Fruit fly (Drosophila melanogaster) whole organism, prepupa: ENCODE data around the gene Ptpa.
A peak's percentile ranks its signal among the peaks of the same experiment; 100 is the strongest.

Experiments used
- Blimp-1 ChIP-seq: fragments of 200-800 bp; sonication (Bioruptor generic); optimal IDR thresholded peaks from 3 replicates; lab custom pipeline; 2017; ENCODE audit warnings: missing biosample characterization, missing genetic modification characterization, mild to moderate bottlenecking, moderate library complexity, missing genetic modification reagents
- CG11294 ChIP-seq: fragments of 200-800 bp; sonication (Bioruptor generic); IDR thresholded peaks from 2 replicates; pipeline ENCODE4 v1.3.6; 2022; ENCODE audit warnings: missing biosample characterization, missing genetic modification characterization
- CG15336 ChIP-seq: fragments of 200-800 bp; sonication (Bioruptor generic); IDR thresholded peaks from 2 replicates; pipeline ENCODE4 v1.3.6; 2022; ENCODE audit warnings: missing biosample characterization, missing genetic modification characterization
- CG3032 ChIP-seq: fragments of 200-800 bp; optimal IDR thresholded peaks from 2 replicates; lab custom pipeline; 2019; ENCODE audit warnings: missing biosample characterization, mild to moderate bottlenecking, missing genetic modification characterization, moderate library complexity
- CG31627 ChIP-seq: fragments of 200-800 bp; sonication (Bioruptor generic); optimal IDR thresholded peaks from 3 replicates; lab custom pipeline; 2016; ENCODE audit warnings: missing biosample characterization, missing genetic modification characterization
- CG32006 ChIP-seq: fragments of 200-800 bp; sonication (Bioruptor generic); optimal IDR thresholded peaks from 3 replicates; lab custom pipeline; 2017; ENCODE audit warnings: missing biosample characterization, mild to moderate bottlenecking, missing genetic modification characterization
- CG34406 ChIP-seq: fragments of 200-800 bp; sonication (Bioruptor generic); optimal IDR thresholded peaks from 3 replicates; lab custom pipeline; 2016; ENCODE audit warnings: missing biosample characterization, missing genetic modification characterization
- CG4318 ChIP-seq: fragments of 200-800 bp; sonication (Bioruptor generic); optimal IDR thresholded peaks from 3 replicates; lab custom pipeline; 2017; ENCODE audit warnings: missing biosample characterization, mild to moderate bottlenecking, missing genetic modification characterization
- CG6163 ChIP-seq: fragments of 200-800 bp; sonication (Bioruptor generic); IDR thresholded peaks from 3 replicates; pipeline ENCODE4 v1.3.6; 2022; ENCODE audit warnings: missing biosample characterization, missing genetic modification characterization
- CG6276 ChIP-seq: fragments of 200-800 bp; sonication (Bioruptor generic); optimal IDR thresholded peaks from 2 replicates; lab custom pipeline; 2017; ENCODE audit warnings: missing biosample characterization, mild to moderate bottlenecking, missing genetic modification characterization
- CG6792 ChIP-seq: fragments of 200-800 bp; sonication (Bioruptor generic); optimal IDR thresholded peaks from 3 replicates; lab custom pipeline; 2016; ENCODE audit warnings: missing biosample characterization, missing genetic modification characterization
- CG8119 ChIP-seq: fragments of 200-800 bp; sonication (Bioruptor generic); IDR thresholded peaks from 3 replicates; pipeline ENCODE4 v1.3.6; 2022; ENCODE audit warnings: missing biosample characterization, missing genetic modification characterization
- Eip93F ChIP-seq: fragments of 200-800 bp; sonication (Bioruptor generic); optimal IDR thresholded peaks from 2 replicates; lab custom pipeline; 2016; ENCODE audit warnings: missing biosample characterization, mild to moderate bottlenecking, missing genetic modification characterization
- Ets96B ChIP-seq: fragments of 200-800 bp; optimal IDR thresholded peaks from 2 replicates; lab custom pipeline; 2019; ENCODE audit warnings: missing biosample characterization, mild to moderate bottlenecking, missing genetic modification characterization, moderate library complexity
- Hr39 ChIP-seq: fragments of 200-800 bp; sonication (Bioruptor generic); optimal IDR thresholded peaks from 2 replicates; lab custom pipeline; 2016; ENCODE audit warnings: missing biosample characterization, missing genetic modification characterization
- Hr4 ChIP-seq: fragments of 200-800 bp; sonication (Bioruptor generic); optimal IDR thresholded peaks from 3 replicates; lab custom pipeline; 2016; ENCODE audit warnings: missing biosample characterization, missing genetic modification characterization
- Met ChIP-seq: fragments of 200-800 bp; sonication (Bioruptor generic); optimal IDR thresholded peaks from 3 replicates; lab custom pipeline; 2016; ENCODE audit warnings: missing biosample characterization, missing genetic modification characterization
- OdsH ChIP-seq: fragments of 200-800 bp; sonication (Bioruptor generic); optimal IDR thresholded peaks from 3 replicates; lab custom pipeline; 2016; ENCODE audit warnings: missing biosample characterization, missing genetic modification characterization
- Sox102F ChIP-seq: fragments of 200-800 bp; sonication (Bioruptor generic); optimal IDR thresholded peaks from 2 replicates; lab custom pipeline; 2016; ENCODE audit warnings: missing biosample characterization, mild to moderate bottlenecking, missing genetic modification characterization
- Sox15 ChIP-seq: fragments of 200-800 bp; sonication (Bioruptor generic); optimal IDR thresholded peaks from 3 replicates; lab custom pipeline; 2016; ENCODE audit warnings: missing biosample characterization, missing genetic modification characterization
- acj6 ChIP-seq: fragments of 200-800 bp; sonication (Bioruptor generic); optimal IDR thresholded peaks from 3 replicates; lab custom pipeline; 2016; ENCODE audit warnings: missing biosample characterization, missing genetic modification characterization
- cyc ChIP-seq: fragments of 200-800 bp; sonication (Bioruptor generic); optimal IDR thresholded peaks from 3 replicates; lab custom pipeline; 2016; ENCODE audit warnings: missing biosample characterization, missing genetic modification characterization
- dsx ChIP-seq: fragments of 200-800 bp; optimal IDR thresholded peaks from 3 replicates; lab custom pipeline; 2019; ENCODE audit warnings: missing biosample characterization, mild to moderate bottlenecking, missing genetic modification characterization, moderate library complexity; ENCODE audit not compliant: poor library complexity, severe bottlenecking
- eg ChIP-seq: fragments of 200-800 bp; sonication (Bioruptor generic); IDR thresholded peaks from 3 replicates; pipeline ENCODE4 v1.3.6; 2022; ENCODE audit warnings: missing biosample characterization, missing genetic modification characterization
- esn ChIP-seq: fragments of 200-800 bp; sonication (Bioruptor generic); optimal IDR thresholded peaks from 2 replicates; lab custom pipeline; 2016; ENCODE audit warnings: missing biosample characterization, mild to moderate bottlenecking, missing genetic modification characterization, moderate library complexity
- fd59A ChIP-seq: fragments of 200-800 bp; sonication (Bioruptor generic); optimal IDR thresholded peaks from 2 replicates; lab custom pipeline; 2017; ENCODE audit warnings: missing biosample characterization, mild to moderate bottlenecking, missing genetic modification characterization, missing genetic modification reagents
- fkh ChIP-seq: fragments of 200-800 bp; sonication (Bioruptor generic); optimal IDR thresholded peaks from 3 replicates; lab custom pipeline; 2017; ENCODE audit warnings: missing biosample characterization, mild to moderate bottlenecking, missing genetic modification characterization, moderate library complexity
- lz ChIP-seq: fragments of 200-800 bp; sonication (Bioruptor generic); optimal IDR thresholded peaks from 3 replicates; lab custom pipeline; 2016; ENCODE audit warnings: missing biosample characterization, missing genetic modification characterization
- pdm3 ChIP-seq: fragments of 200-800 bp; sonication (Bioruptor generic); optimal IDR thresholded peaks from 3 replicates; lab custom pipeline; 2016; ENCODE audit warnings: missing biosample characterization, missing genetic modification characterization
- spab ChIP-seq: fragments of 200-800 bp; sonication (Bioruptor generic); optimal IDR thresholded peaks from 2 replicates; lab custom pipeline; 2017; ENCODE audit warnings: missing biosample characterization, mild to moderate bottlenecking, missing genetic modification characterization, missing genetic modification reagents
- svp ChIP-seq: fragments of 200-800 bp; sonication (Bioruptor generic); peaks from one replicate; lab custom pipeline; 2016; ENCODE audit warnings: missing biosample characterization, missing genetic modification characterization
- topi ChIP-seq: fragments of 200-800 bp; sonication (Bioruptor generic); optimal IDR thresholded peaks from 3 replicates; lab custom pipeline; 2016; ENCODE audit warnings: missing biosample characterization, missing genetic modification characterization
- vri ChIP-seq: fragments of 200-800 bp; sonication (Bioruptor generic); optimal IDR thresholded peaks from 3 replicates; lab custom pipeline; 2016; ENCODE audit warnings: missing biosample characterization, mild to moderate bottlenecking, missing genetic modification characterization

Gene Ptpa

DNA sequence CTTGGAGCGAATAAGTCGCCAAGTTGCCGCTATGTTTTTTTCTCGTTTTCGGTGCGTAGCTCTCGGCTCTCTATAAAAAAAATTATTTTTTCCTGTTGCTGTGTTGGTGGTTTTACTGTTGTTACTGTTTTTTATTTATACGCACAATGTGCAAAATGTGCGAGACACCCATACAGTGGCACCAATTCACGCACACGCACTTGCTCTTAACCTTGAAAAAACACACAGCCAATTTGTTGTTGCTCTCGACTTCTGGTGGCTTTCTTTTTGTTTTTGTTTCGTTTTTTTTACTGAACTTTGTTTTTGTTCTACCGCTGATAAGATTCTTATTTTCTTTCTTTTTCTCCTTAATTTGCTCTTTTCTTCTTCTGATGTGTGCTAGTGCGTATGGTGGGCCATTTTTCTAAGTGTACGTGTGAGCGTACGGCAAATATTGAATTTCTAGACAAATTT lies 20.6 kb upstream of the Ptpa start (continued):
- TF ChIP-seq dsx (GFP tag; lab: Kevin White, UChicago) (peak; percentile 94), CG34406 (GFP tag; lab: Kevin White, UChicago) (no peak), fkh (GFP tag; lab: Kevin White, UChicago) (peak; percentile 68), Hr39 (GFP tag; lab: Kevin White, UChicago) (no peak), lz (GFP tag; lab: Kevin White, UChicago) (peak; percentile 7), OdsH (GFP tag; lab: Kevin White, UChicago) (no peak), cyc (no peak), esn (GFP tag; lab: Kevin White, UChicago) (no peak)
- TF ChIP-seq, all 60 proteins: peak for 35

DNA sequence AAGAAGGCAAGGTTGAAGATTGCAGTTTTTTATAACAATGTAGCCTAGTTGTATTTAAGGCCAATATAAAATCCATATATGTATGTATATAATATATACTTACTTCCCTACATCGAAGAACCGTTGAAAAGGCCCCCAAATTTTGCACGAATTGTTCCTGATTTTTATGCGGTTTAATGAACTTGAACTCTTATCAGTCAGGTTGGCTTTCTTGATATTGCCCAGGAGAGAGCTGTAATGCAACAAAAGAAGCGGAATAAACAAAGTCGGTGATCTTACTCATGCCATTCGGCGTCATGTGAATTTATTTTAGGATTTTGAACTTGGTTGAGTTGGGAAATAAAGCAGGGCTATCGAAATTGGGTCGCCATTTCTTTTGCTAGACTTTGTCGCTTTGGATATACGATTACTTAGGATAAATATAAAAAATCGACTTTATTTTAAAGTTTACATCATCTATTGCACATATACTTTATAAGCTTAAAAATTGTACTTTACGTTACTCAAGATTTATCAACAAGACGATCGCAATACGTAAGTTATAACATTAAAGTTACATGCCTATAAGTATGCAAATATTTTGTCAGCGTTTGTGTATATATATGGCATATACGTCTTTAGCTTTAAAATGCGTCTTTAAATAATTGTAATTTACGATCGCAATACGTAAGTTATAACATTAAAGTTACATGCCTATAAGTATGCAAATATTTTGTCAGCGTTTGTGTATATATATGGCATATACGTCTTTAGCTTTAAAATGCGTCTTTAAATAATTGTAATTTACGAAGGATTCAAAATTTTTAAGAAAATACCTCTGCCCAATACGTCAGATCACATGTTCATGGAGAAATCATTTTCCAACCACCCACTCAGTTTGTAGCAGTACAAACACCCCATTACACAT lies 19.8 kb upstream of the Ptpa start, which contains the start of gene CG8838:
TSS of gene CG8838 (plus strand) at position 857 of the 907 bp plus-strand sequence.
- TF ChIP-seq svp (GFP tag; lab: Kevin White, UChicago) (peak; percentile 83), eg (GFP tag; lab: Robert Waterston, UW) (no peak), Eip93F (GFP tag; lab: Kevin White, UChicago) (peak; percentile 92), Sox15 (no peak), Ets96B (tag; lab: Kevin White, UChicago) (no peak), fd59A (GFP tag; lab: Kevin White, UChicago) (no peak), Sox102F (GFP tag; lab: Kevin White, UChicago) (no peak), vri (GFP tag; lab: Kevin White, UChicago) (peak; percentile 6), CG11294 (no peak), Blimp-1 (GFP tag; lab: Kevin White, UChicago) (no peak), Hr39 (GFP tag; lab: Kevin White, UChicago) (no peak), acj6 (GFP tag; lab: Kevin White, UChicago) (no peak), spab (no peak), CG6276 (GFP tag; lab: Kevin White, UChicago) (no peak), pdm3 (GFP tag; lab: Kevin White, UChicago) (no peak)

DNA sequence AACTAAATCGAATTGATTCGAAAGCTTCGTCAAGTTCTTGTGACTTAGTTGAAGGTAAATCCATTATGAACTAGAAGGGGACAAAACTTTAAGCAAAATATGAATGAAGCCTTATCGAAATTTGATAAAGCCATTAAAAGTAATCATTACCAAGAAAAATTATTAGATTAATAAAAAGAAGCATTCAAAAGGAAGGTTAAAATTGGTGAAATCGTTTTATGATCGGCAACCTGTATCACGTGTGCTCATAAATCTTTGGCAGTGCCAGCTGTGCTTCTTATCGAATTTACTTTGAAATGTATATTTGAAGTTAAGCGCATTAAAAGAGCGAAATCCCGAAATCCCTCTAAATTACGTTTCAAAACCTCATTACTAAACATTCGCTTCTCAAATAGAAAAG lies 15.0 kb upstream of the Ptpa start:
- TF ChIP-seq Sox102F (GFP tag; lab: Kevin White, UChicago) (no peak), Met (GFP tag; lab: Kevin White, UChicago) (no peak), eg (GFP tag; lab: Robert Waterston, UW) (no peak), OdsH (GFP tag; lab: Kevin White, UChicago) (no peak), CG6792 (GFP tag; lab: Kevin White, UChicago) (no peak), CG6163 (GFP tag; lab: Robert Waterston, UW) (no peak), vri (GFP tag; lab: Kevin White, UChicago) (no peak), CG4318 (GFP tag; lab: Kevin White, UChicago) (no peak), Hr4 (GFP tag; lab: Kevin White, UChicago) (no peak), CG3032 (no peak), CG32006 (no peak), CG15336 (no peak), topi (GFP tag; lab: Kevin White, UChicago) (no peak), CG31627 (GFP tag; lab: Kevin White, UChicago) (no peak), spab (no peak), CG11294 (no peak), fkh (GFP tag; lab: Kevin White, UChicago) (no peak), CG6276 (GFP tag; lab: Kevin White, UChicago) (no peak)

DNA sequence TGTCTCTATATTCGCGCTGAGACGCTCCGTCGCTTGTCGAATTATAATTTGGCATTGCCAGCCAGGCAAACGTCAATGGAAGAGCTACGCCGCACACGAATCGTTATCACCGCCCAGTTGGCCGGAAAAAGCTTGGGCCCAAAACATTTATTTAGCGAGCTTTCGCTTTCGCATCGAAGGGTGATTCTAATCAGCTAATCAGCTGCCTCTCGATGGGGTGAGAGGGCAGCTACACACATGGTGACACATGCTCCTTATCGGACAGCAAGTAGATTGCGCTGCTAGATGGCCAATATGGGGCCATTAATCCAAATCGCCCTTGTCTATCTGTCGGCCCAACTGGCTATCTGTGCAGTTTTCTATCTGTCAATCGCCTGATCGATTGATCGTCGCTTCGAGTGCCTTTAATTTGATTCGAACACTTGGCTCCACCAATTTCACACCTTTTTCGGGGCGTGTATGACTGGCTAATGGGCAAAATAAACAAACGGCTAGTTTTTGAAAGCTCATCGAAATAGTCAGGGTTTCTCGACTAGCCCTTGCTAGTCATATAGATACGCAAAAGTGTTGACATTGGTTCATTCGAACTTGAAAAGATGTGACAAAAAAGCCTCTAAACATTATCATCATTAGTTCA lies 10.6 kb upstream of the Ptpa start:
- TF ChIP-seq vri (GFP tag; lab: Kevin White, UChicago) (peak; percentile 35), fkh (GFP tag; lab: Kevin White, UChicago) (peak; percentile 64), CG8119 (GFP tag; lab: Robert Waterston, UW) (no peak)
- TF ChIP-seq, all 60 proteins: peak for 2
